Fruit fly (Drosophila melanogaster): ENCODE data around the gene frc.

frc gene

DNA sequence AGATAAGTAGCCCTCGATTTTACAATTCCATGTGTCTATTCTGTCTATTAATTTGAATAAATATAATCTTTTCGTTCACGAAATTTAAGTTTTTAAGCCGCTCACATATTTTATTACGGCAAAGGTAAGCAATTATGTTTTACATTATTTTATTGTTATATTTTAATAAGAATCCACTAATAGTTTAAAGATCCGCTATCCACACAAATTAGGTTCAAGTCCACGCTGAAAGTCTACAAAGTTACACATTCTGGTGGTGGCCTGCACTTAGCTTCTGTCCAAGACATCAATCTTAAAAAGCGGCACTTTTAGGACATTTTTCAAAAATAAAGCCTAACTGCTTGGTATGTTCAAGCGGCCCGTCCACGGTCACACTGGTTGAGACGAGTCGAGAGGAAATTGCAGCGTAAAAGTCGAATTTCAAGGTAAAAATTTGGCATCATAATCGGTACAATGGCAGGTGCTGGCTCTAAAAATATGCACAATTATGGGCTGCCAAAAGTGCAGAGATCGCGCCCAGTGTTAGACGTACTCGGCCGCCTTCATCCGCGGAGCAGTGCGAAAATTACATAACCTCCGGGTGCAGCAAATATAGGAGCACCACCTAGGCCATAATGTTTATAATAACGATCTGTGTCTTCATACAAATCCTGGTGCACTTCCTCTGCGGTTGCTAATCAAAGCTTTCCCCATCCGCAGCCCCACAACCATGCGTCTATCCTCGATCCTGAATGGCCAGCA lies 41.9 kb upstream of the frc start, which contains the start of the genes UQCR-Q and CG46525 (continued):
- TF ChIP-seq CG43689 (GFP tag; IDR thresholded peaks at IDR 0.05) (no peak), CG33213 (GFP tag; optimal IDR thresholded peaks at IDR 0.05) (peak; percentile 72), CG9932 (GFP tag; IDR thresholded peaks at IDR 0.05) (no peak), Abd-B (GFP tag; optimal IDR thresholded peaks at IDR 0.05) (peak; percentile 52), CG14441 (GFP tag; IDR thresholded peaks at IDR 0.05) (no peak), chn (GFP tag; optimal IDR thresholded peaks at IDR 0.05) (no peak), Dref (GFP tag; IDR thresholded peaks at IDR 0.05) (peak; percentile 39), pum (GFP tag; optimal IDR thresholded peaks at IDR 0.05) (no peak), CG12219 (GFP tag; optimal IDR thresholded peaks at IDR 0.05) (no peak), Pdp1 (GFP tag; optimal IDR thresholded peaks at IDR 0.05) (peak in 1 of 2 experiments; percentile 96), CG11093 (GFP tag; IDR thresholded peaks at IDR 0.05) (no peak), twi (tag; optimal IDR thresholded peaks at IDR 0.05) (no peak), Dfd (GFP tag; optimal IDR thresholded peaks at IDR 0.05) (no peak), Hand (GFP tag; optimal IDR thresholded peaks at IDR 0.05) (no peak), CG16813 (GFP tag; IDR thresholded peaks at IDR 0.05; ENCODE audit: partially characterized antibody) (peak; percentile 48), CG13424 (tag; optimal IDR thresholded peaks at IDR 0.05) (peak; percentile 12), Ada2b (GFP tag; IDR thresholded peaks at IDR 0.05) (no peak), grau (tag; optimal IDR thresholded peaks at IDR 0.05) (peak; percentile 15), CG14050 (GFP tag; IDR thresholded peaks at IDR 0.05) (no peak), CG7556 (GFP tag; optimal IDR thresholded peaks at IDR 0.05) (no peak), CG6683 (GFP tag; optimal IDR thresholded peaks at IDR 0.05) (no peak), CG4854 (GFP tag; optimal IDR thresholded peaks at IDR 0.05) (no peak), Oli (tag; optimal IDR thresholded peaks at IDR 0.05) (no peak), Aef1 (GFP tag; IDR thresholded peaks at IDR 0.05) (no peak), BEAF-32 (GFP tag; optimal IDR thresholded peaks at IDR 0.05) (peak; percentile 45), wek (GFP tag; optimal IDR thresholded peaks at IDR 0.05) (no peak), MTF-1 (GFP tag; optimal IDR thresholded peaks at IDR 0.05; ENCODE audit: borderline replicate concordance) (no peak), knrl (GFP tag; IDR thresholded peaks at IDR 0.05; ENCODE audit: partially characterized antibody) (peak; percentile 22; the same call in 1 of the 3 replicates), CG14014 (GFP tag; IDR thresholded peaks at IDR 0.05) (no peak), abd-A (tag; optimal IDR thresholded peaks at IDR 0.05) (no peak), zf30C (GFP tag; optimal IDR thresholded peaks at IDR 0.05) (no peak), CG10209 (GFP tag; optimal IDR thresholded peaks at IDR 0.05) (no peak), esg (GFP tag; conservative IDR thresholded peaks at IDR 0.05) (no peak), CG17186 (GFP tag; optimal IDR thresholded peaks at IDR 0.05) (no peak), zen2 (GFP tag; IDR thresholded peaks at IDR 0.05; ENCODE audit: partially characterized antibody) (no peak), CG7271 (tag; optimal IDR thresholded peaks at IDR 0.05) (no peak), CG12104 (GFP tag; optimal IDR thresholded peaks at IDR 0.05) (no peak), CG6854 (GFP tag; optimal IDR thresholded peaks at IDR 0.05) (no peak), CG15073 (GFP tag; optimal IDR thresholded peaks at IDR 0.05) (no peak), hth (optimal IDR thresholded peaks at IDR 0.05) (no peak), vvl (GFP tag; IDR thresholded peaks at IDR 0.05) (0 out of 2 replicates have a peak, but pooled peaks have one; percentile 26), ems (GFP tag; optimal IDR thresholded peaks at IDR 0.05) (no peak), pros (GFP tag; optimal IDR thresholded peaks at IDR 0.05) (no peak), Dip3 (GFP tag; optimal IDR thresholded peaks at IDR 0.05) (no peak), CG1832 (GFP tag; optimal IDR thresholded peaks at IDR 0.05) (no peak), Fer1 (GFP tag; optimal IDR thresholded peaks at IDR 0.05) (peak; percentile 16), fru (optimal IDR thresholded peaks at IDR 0.05) (no peak), p53 (GFP tag; optimal IDR thresholded peaks at IDR 0.05) (no peak), Ptx1 (GFP tag; IDR thresholded peaks at IDR 0.05) (no peak), Mad (GFP tag; optimal IDR thresholded peaks at IDR 0.05) (peak; percentile 15)
